Fruit fly (Drosophila melanogaster) whole organism, embryonic: ENCODE measurements around the gene RfC4.

Experiments used
- Aef1 ChIP-seq: fragments of 200-800 bp; sonication (Bioruptor generic); IDR thresholded peaks from 3 replicates; pipeline ENCODE4 v1.3.6; 2022; ENCODE audit warnings: missing biosample characterization, missing genetic modification characterization
- B-H1 ChIP-seq: fragments of 200-800 bp; sonication (Bioruptor generic); IDR thresholded peaks from 3 replicates; pipeline ENCODE4 v1.3.6; 2022; ENCODE audit warnings: missing biosample characterization, missing genetic modification characterization
- Blimp-1 ChIP-seq: fragments of 200-800 bp; sonication (Bioruptor generic); optimal IDR thresholded peaks from 3 replicates; lab custom pipeline; 2018; ENCODE audit warnings: missing biosample characterization, missing genetic modification characterization, mild to moderate bottlenecking, moderate library complexity, missing genetic modification reagents
- CG11085 ChIP-seq: fragments of 200-800 bp; sonication (Bioruptor generic); IDR thresholded peaks from 2 replicates; pipeline ENCODE4 v1.3.6; 2022; ENCODE audit warnings: missing biosample characterization, missing genetic modification characterization
- CG14441 ChIP-seq: fragments of 200-800 bp; sonication (Bioruptor generic); IDR thresholded peaks from 2 replicates; pipeline ENCODE4 v1.3.6; 2022; ENCODE audit warnings: missing biosample characterization, missing genetic modification characterization
- CG15479 ChIP-seq: fragments of 200-800 bp; sonication (Bioruptor generic); optimal IDR thresholded peaks from 3 replicates; lab custom pipeline; 2019; ENCODE audit warnings: missing biosample characterization, mild to moderate bottlenecking, missing genetic modification characterization, moderate library complexity
- CG15601 ChIP-seq: fragments of 200-800 bp; sonication (Bioruptor generic); optimal IDR thresholded peaks from 3 replicates; lab custom pipeline; 2019; ENCODE audit warnings: missing biosample characterization, mild to moderate bottlenecking, missing genetic modification characterization, moderate library complexity
- CG17328 ChIP-seq: fragments of 200-800 bp; sonication (Bioruptor generic); IDR thresholded peaks from 2 replicates; pipeline ENCODE4 v1.3.6; 2022; ENCODE audit warnings: missing biosample characterization, missing genetic modification characterization
- CG1792 ChIP-seq: fragments of 200-800 bp; sonication (Bioruptor generic); optimal IDR thresholded peaks from 2 replicates; lab custom pipeline; 2016; ENCODE audit warnings: missing biosample characterization, missing genetic modification characterization
- CG18011 ChIP-seq: fragments of 200-800 bp; sonication (Bioruptor generic); optimal IDR thresholded peaks from 2 replicates; lab custom pipeline; 2017; ENCODE audit warnings: missing biosample characterization, missing genetic modification characterization, mild to moderate bottlenecking, moderate library complexity, missing genotype
- CG2712 ChIP-seq: fragments of 200-800 bp; optimal IDR thresholded peaks from 3 replicates; lab custom pipeline; 2019; ENCODE audit warnings: missing biosample characterization, mild to moderate bottlenecking, missing genetic modification characterization, moderate library complexity
- CG3163 ChIP-seq: fragments of 200-800 bp; sonication (Bioruptor generic); optimal IDR thresholded peaks from 3 replicates; lab custom pipeline; 2016; ENCODE audit warnings: missing biosample characterization, missing genetic modification characterization
- CG4404 ChIP-seq: fragments of 200-800 bp; sonication (Bioruptor generic); IDR thresholded peaks from 2 replicates; pipeline ENCODE4 v1.3.6; 2022; ENCODE audit warnings: missing biosample characterization, missing genetic modification characterization
- CG7928 ChIP-seq: fragments of 200-800 bp; sonication (Bioruptor generic); optimal IDR thresholded peaks from 2 replicates; lab custom pipeline; 2017; ENCODE audit warnings: missing biosample characterization, mild to moderate bottlenecking, missing genetic modification characterization
- CG8089 ChIP-seq: fragments of 200-800 bp; sonication (Bioruptor generic); optimal IDR thresholded peaks from 3 replicates; lab custom pipeline; 2016; ENCODE audit warnings: missing biosample characterization, missing genetic modification characterization
- CG8359 ChIP-seq: fragments of 200-800 bp; sonication (Bioruptor generic); optimal IDR thresholded peaks from 2 replicates; lab custom pipeline; 2017; ENCODE audit warnings: missing biosample characterization, mild to moderate bottlenecking, missing genetic modification characterization, borderline replicate concordance
- CG8388 ChIP-seq: fragments of 200-800 bp; sonication (Bioruptor generic); optimal IDR thresholded peaks from 2 replicates; lab custom pipeline; 2019; ENCODE audit warnings: missing biosample characterization, mild to moderate bottlenecking, missing genetic modification characterization, moderate library complexity
- CoRest ChIP-seq: fragments of 200-800 bp; sonication (Bioruptor generic); optimal IDR thresholded peaks from 3 replicates; lab custom pipeline; 2018; ENCODE audit warnings: missing biosample characterization, mild to moderate bottlenecking, missing genetic modification characterization, moderate library complexity
- D ChIP-seq, 2 experiments: fragments of 200-800 bp in 1 of 2; fragments of >200 bp in 1 of 2; sonication (Bioruptor generic) in 1 of 2; optimal IDR thresholded peaks; 2 replicates in 1 of 2; 3 replicates in 1 of 2; lab custom pipeline; 2017; ENCODE audit warnings: mild to moderate bottlenecking in 1 of 2, missing biosample characterization in 1 of 2, missing genetic modification characterization in 1 of 2, missing genetic modification reagents in 1 of 2
- Dbx ChIP-seq: fragments of 200-800 bp; sonication (Bioruptor generic); IDR thresholded peaks from 3 replicates; pipeline ENCODE4 v1.3.6; 2022; ENCODE audit warnings: missing biosample characterization, missing genetic modification characterization
- Deaf1 ChIP-seq: fragments of 200-800 bp; optimal IDR thresholded peaks from 3 replicates; lab custom pipeline; 2019; ENCODE audit warnings: missing biosample characterization, mild to moderate bottlenecking, missing genetic modification characterization, moderate library complexity
- Doc3 ChIP-seq: fragments of 200-800 bp; sonication (Bioruptor generic); IDR thresholded peaks from 3 replicates; pipeline ENCODE4 v1.3.6; 2022; ENCODE audit warnings: missing biosample characterization, missing genetic modification characterization; ENCODE audit not compliant: partially characterized antibody
- ERR ChIP-seq: fragments of 200-800 bp; sonication (Bioruptor generic); optimal IDR thresholded peaks from 2 replicates; lab custom pipeline; 2016; ENCODE audit warnings: missing biosample characterization, missing genetic modification characterization
- Eip74EF ChIP-seq, 2 experiments: fragments of 200-800 bp in 1 of 2; fragments of >200 bp in 1 of 2; sonication (Bioruptor generic) in 1 of 2; optimal IDR thresholded peaks; 2 replicates each; lab custom pipeline; 2017 to 2019; ENCODE audit warnings: missing biosample characterization in 2 of 2, missing genetic modification characterization in 2 of 2, mild to moderate bottlenecking in 1 of 2, moderate library complexity in 1 of 2
- HmgD ChIP-seq: fragments of 200-800 bp; sonication (Bioruptor generic); optimal IDR thresholded peaks from 3 replicates; lab custom pipeline; 2016; ENCODE audit warnings: missing biosample characterization, missing genetic modification characterization
- Hmr ChIP-seq: fragments of 200-800 bp; sonication (Bioruptor generic); optimal IDR thresholded peaks from 3 replicates; lab custom pipeline; 2017; ENCODE audit warnings: mild to moderate bottlenecking, missing biosample characterization, missing genetic modification reagents, missing genetic modification characterization
- Jarid2 ChIP-seq: fragments of 200-800 bp; sonication (Bioruptor generic); optimal IDR thresholded peaks from 3 replicates; lab custom pipeline; 2017; ENCODE audit warnings: mild to moderate bottlenecking, missing biosample characterization, missing genetic modification reagents, missing genetic modification characterization
- NC2α ChIP-seq: fragments of 200-800 bp; sonication (Bioruptor generic); optimal IDR thresholded peaks from 2 replicates; lab custom pipeline; 2016; ENCODE audit warnings: missing biosample characterization, missing genetic modification characterization
- Neu2 ChIP-seq: fragments of 200-800 bp; sonication (Bioruptor generic); optimal IDR thresholded peaks from 3 replicates; lab custom pipeline; 2016; ENCODE audit warnings: missing biosample characterization, missing genetic modification characterization, borderline replicate concordance
- Optix ChIP-seq: fragments of 200-800 bp; sonication (Bioruptor generic); IDR thresholded peaks from 3 replicates; pipeline ENCODE4 v1.3.6; 2022; ENCODE audit warnings: missing biosample characterization, missing genetic modification characterization
- Rfx ChIP-seq: fragments of 200-800 bp; sonication (Bioruptor generic); IDR thresholded peaks from 2 replicates; pipeline ENCODE4 v1.3.6; 2022; ENCODE audit warnings: missing biosample characterization, missing genetic modification characterization
- Scr ChIP-seq: fragments of 200-800 bp; sonication (Bioruptor generic); IDR thresholded peaks from 2 replicates; pipeline ENCODE4 v1.3.6; 2022; ENCODE audit warnings: missing biosample characterization, missing genetic modification characterization; ENCODE audit not compliant: partially characterized antibody
- Side ChIP-seq: fragments of 200-800 bp; sonication (Bioruptor generic); optimal IDR thresholded peaks from 2 replicates; lab custom pipeline; 2016; ENCODE audit warnings: missing biosample characterization, missing genetic modification characterization
- Xrp1 ChIP-seq: fragments of 200-800 bp; sonication (Bioruptor generic); IDR thresholded peaks from 2 replicates; pipeline ENCODE4 v1.3.6; 2022; ENCODE audit warnings: missing biosample characterization, missing genetic modification characterization
- ase ChIP-seq: fragments of 200-800 bp; sonication (Bioruptor generic); IDR thresholded peaks from 3 replicates; pipeline ENCODE4 v1.3.6; 2022; ENCODE audit warnings: missing biosample characterization, missing genetic modification characterization
- caup ChIP-seq: fragments of 200-800 bp; sonication (Bioruptor generic); optimal IDR thresholded peaks from 3 replicates; lab custom pipeline; 2017; ENCODE audit warnings: missing biosample characterization, mild to moderate bottlenecking, missing genetic modification characterization, moderate library complexity; ENCODE audit not compliant: severe bottlenecking
- chinmo ChIP-seq: fragments of 200-800 bp; sonication (Bioruptor generic); IDR thresholded peaks from 4 replicates; pipeline ENCODE4 v1.3.6; 2022; ENCODE audit warnings: missing biosample characterization, missing genetic modification characterization; ENCODE audit not compliant: partially characterized antibody
- fd102C ChIP-seq: fragments of 200-800 bp; sonication (Bioruptor generic); optimal IDR thresholded peaks from 2 replicates; lab custom pipeline; 2018; ENCODE audit warnings: missing biosample characterization, mild to moderate bottlenecking, missing genetic modification characterization, moderate library complexity
- gcm2 ChIP-seq: fragments of 200-800 bp; sonication (Bioruptor generic); optimal IDR thresholded peaks from 2 replicates; lab custom pipeline; 2016; ENCODE audit warnings: missing biosample characterization, missing genetic modification characterization
- kni ChIP-seq: fragments of 200-800 bp; sonication (Bioruptor generic); optimal IDR thresholded peaks from 3 replicates; lab custom pipeline; 2017; ENCODE audit warnings: mild to moderate bottlenecking, missing biosample characterization, missing genetic modification reagents, missing genetic modification characterization
- knrl ChIP-seq: fragments of 200-800 bp; sonication (Bioruptor generic); IDR thresholded peaks from 3 replicates; pipeline ENCODE4 v1.3.6; 2022; ENCODE audit warnings: missing biosample characterization, missing genetic modification characterization; ENCODE audit not compliant: partially characterized antibody
- lmd ChIP-seq: fragments of 200-800 bp; sonication (Bioruptor generic); IDR thresholded peaks from 2 replicates; pipeline ENCODE4 v1.3.6; 2022; ENCODE audit warnings: missing biosample characterization, missing genetic modification characterization
- mam ChIP-seq: fragments of 200-800 bp; sonication (Bioruptor generic); optimal IDR thresholded peaks from 3 replicates; lab custom pipeline; 2016; ENCODE audit warnings: missing biosample characterization, missing genetic modification characterization
- row ChIP-seq: fragments of 200-800 bp; sonication (Bioruptor generic); IDR thresholded peaks from 3 replicates; pipeline ENCODE4 v1.3.6; 2022; ENCODE audit warnings: missing biosample characterization, missing genetic modification characterization
- stc ChIP-seq: fragments of 200-800 bp; sonication (Bioruptor generic); IDR thresholded peaks from 2 replicates; pipeline ENCODE4 v1.3.6; 2022; ENCODE audit warnings: missing biosample characterization, missing genetic modification characterization
- unc-4 ChIP-seq: fragments of 200-800 bp; sonication (Bioruptor generic); IDR thresholded peaks from 2 replicates; pipeline ENCODE4 v1.3.6; 2022; ENCODE audit warnings: missing biosample characterization, missing genetic modification characterization; ENCODE audit not compliant: partially characterized antibody
- wdn ChIP-seq: fragments of 200-800 bp; sonication (Bioruptor generic); IDR thresholded peaks from 2 replicates; pipeline ENCODE4 v1.3.6; 2022; ENCODE audit warnings: missing biosample characterization, missing genetic modification characterization
- z ChIP-seq: fragments of 200-800 bp; sonication (Bioruptor generic); IDR thresholded peaks from 3 replicates; pipeline ENCODE4 v1.3.6; 2022; ENCODE audit warnings: missing biosample characterization, missing genetic modification characterization

Gene RfC4

dm6 chr3L:4102496-4103257 is 33.2 kb downstream of the RfC4 start, which contains the start of gene CG14995 (continued):
- TF ChIP-seq CG17328 (GFP tag; lab: Robert Waterston, UW): no peak
- TF ChIP-seq CG11085 (GFP tag; lab: Robert Waterston, UW): no peak
- TF ChIP-seq stc: no peak; the same call in 1 of the 2 replicates
- TF ChIP-seq CG15479 (GFP tag; lab: Kevin White, UChicago): no peak
- TF ChIP-seq CG14441 (GFP tag; lab: Robert Waterston, UW): no peak
- 0 out of 3 replicates have a peak, but pooled peaks have one; percentile 23 for TF ChIP-seq Dbx (GFP tag; lab: Robert Waterston, UW)
- peak; percentile 77 for TF ChIP-seq Jarid2
- no peak for TF ChIP-seq ase
- TF ChIP-seq CG15601 (tag; lab: Kevin White, UChicago): peak; percentile 16
- TF ChIP-seq CG8089 (GFP tag; lab: Kevin White, UChicago): no peak
- TF ChIP-seq D (optimal IDR thresholded peaks at IDR 0.05; lab: Kevin White, UChicago): no peak
- TF ChIP-seq D (GFP tag; optimal IDR thresholded peaks at IDR 0.05; lab: Kevin White, UChicago): no peak
- no peak for TF ChIP-seq ERR (GFP tag; lab: Kevin White, UChicago)
- TF ChIP-seq knrl: peak; percentile 66
- TF ChIP-seq CG4404 (GFP tag; lab: Robert Waterston, UW): no peak
- TF ChIP-seq CG8359 (GFP tag; lab: Kevin White, UChicago): no peak
- peak in 1 of 2 experiments; percentile 57 for TF ChIP-seq Eip74EF (GFP tag; optimal IDR thresholded peaks at IDR 0.05; lab: Kevin White, UChicago)
- TF ChIP-seq row (GFP tag; lab: Robert Waterston, UW): peak; percentile 49
- TF ChIP-seq Deaf1 (tag; lab: Kevin White, UChicago): peak; percentile 64
- no peak for TF ChIP-seq z
- TF ChIP-seq CG1792 (GFP tag; lab: Kevin White, UChicago): no peak
- no peak for TF ChIP-seq Side (GFP tag; lab: Kevin White, UChicago)
- TF ChIP-seq kni: peak; percentile 56
- no peak for TF ChIP-seq NC2α (GFP tag; lab: Kevin White, UChicago)
- TF ChIP-seq mam (GFP tag; lab: Kevin White, UChicago): no peak
- peak; percentile 59 for TF ChIP-seq Doc3 (GFP tag; lab: Robert Waterston, UW)
- TF ChIP-seq Scr: peak; percentile 67
- no peak for TF ChIP-seq CoRest (tag; lab: Kevin White, UChicago)
- TF ChIP-seq HmgD: no peak
- TF ChIP-seq chinmo (GFP tag; lab: Robert Waterston, UW): peak; percentile 96
- TF ChIP-seq Aef1: no peak
- TF ChIP-seq Blimp-1 (GFP tag; lab: Kevin White, UChicago): peak; percentile 15
- peak; percentile 72 for TF ChIP-seq unc-4 (GFP tag; lab: Robert Waterston, UW)
- peak; percentile 45 for TF ChIP-seq Hmr
- TF ChIP-seq caup (GFP tag; lab: Kevin White, UChicago): peak; percentile 31
- no peak for TF ChIP-seq CG8388
- peak; percentile 31 for TF ChIP-seq CG2712 (tag; lab: Kevin White, UChicago)
- no peak; the same call in 2 of the 3 replicates for TF ChIP-seq B-H1 (GFP tag; lab: Robert Waterston, UW)
- no peak for TF ChIP-seq CG18011 (GFP tag; lab: Kevin White, UChicago)
- no peak for TF ChIP-seq fd102C (GFP tag; lab: Kevin White, UChicago)
- no peak for TF ChIP-seq Xrp1 (GFP tag; lab: Robert Waterston, UW)
- no peak for TF ChIP-seq Optix (GFP tag; lab: Robert Waterston, UW)
- TF ChIP-seq CG3163 (GFP tag; lab: Kevin White, UChicago): peak; percentile 31
- TF ChIP-seq gcm2 (GFP tag; lab: Kevin White, UChicago): no peak
- TF ChIP-seq lmd (GFP tag; lab: Robert Waterston, UW): no peak
- TF ChIP-seq Rfx (GFP tag; lab: Robert Waterston, UW): peak; percentile 8; the same call in 1 of the 2 replicates
- no peak for TF ChIP-seq wdn
- no peak for TF ChIP-seq CG7928 (GFP tag; lab: Kevin White, UChicago)
- TF ChIP-seq Neu2 (GFP tag; lab: Kevin White, UChicago): no peak
